Worm (Caenorhabditis elegans): ENCODE measurements around the gene cdc-48.2.

Gene cdc-48.2

ce11 chrII:8129495-8130010 lies 8.7 kb upstream of the cdc-48.2 start, which contains the start of gene ulp-4 (continued):
- TF ChIP-seq ceh-90 (tag; optimal IDR thresholded peaks at IDR 0.05) = no peak
- TF ChIP-seq F16B12.6 (tag; optimal IDR thresholded peaks at IDR 0.05) = no peak
- no peak for TF ChIP-seq elt-2 (tag; optimal IDR thresholded peaks at IDR 0.05)
- TF ChIP-seq ceh-82 (tag; optimal IDR thresholded peaks at IDR 0.05) = no peak
- TF ChIP-seq egl-27 (tag; optimal IDR thresholded peaks at IDR 0.05) = no peak
- no peak for TF ChIP-seq Y116A8C.19 (tag; optimal IDR thresholded peaks at IDR 0.05; ENCODE audit: borderline replicate concordance)
- no peak for TF ChIP-seq hlh-17 (GFP tag; optimal IDR thresholded peaks at IDR 0.05; ENCODE audit: borderline replicate concordance)

DNA sequence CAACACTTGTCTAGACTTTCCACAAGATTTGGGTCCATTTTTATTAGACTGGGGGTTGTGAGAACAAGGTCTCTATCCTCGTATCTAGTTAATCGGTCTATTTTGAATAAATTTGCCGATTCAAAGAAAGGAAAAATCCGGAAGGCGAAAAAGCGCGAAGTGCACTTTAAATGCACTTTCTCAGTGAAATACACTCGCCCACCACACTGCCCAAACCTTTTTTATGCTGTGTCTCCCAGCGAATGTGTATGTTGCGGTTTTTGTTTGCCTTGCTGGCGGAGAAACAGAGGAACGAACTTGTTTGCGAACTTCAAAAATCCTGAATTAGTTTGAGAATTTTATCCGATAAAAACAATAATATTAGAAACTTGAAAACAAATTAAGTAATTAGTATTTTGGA lies 7.5 kb upstream of the cdc-48.2 start:
- peak; percentile 21 for TF ChIP-seq blmp-1 (tag; optimal IDR thresholded peaks at IDR 0.05)
- TF ChIP-seq aly-2 (tag; optimal IDR thresholded peaks at IDR 0.05) = peak; percentile 5
- TF ChIP-seq skn-1 (tag; optimal IDR thresholded peaks at IDR 0.05) = peak; percentile 24
- no peak for TF ChIP-seq nhr-84 (tag; optimal IDR thresholded peaks at IDR 0.05)
- peak; percentile 8 for TF ChIP-seq mep-1 (tag; optimal IDR thresholded peaks at IDR 0.05)
- TF ChIP-seq lin-14 (GFP tag; optimal IDR thresholded peaks at IDR 0.05) = peak; percentile 33
- TF ChIP-seq fos-1 (tag; optimal IDR thresholded peaks at IDR 0.05) = no peak
- no peak for TF ChIP-seq nhr-77 (tag; optimal IDR thresholded peaks at IDR 0.05)

DNA sequence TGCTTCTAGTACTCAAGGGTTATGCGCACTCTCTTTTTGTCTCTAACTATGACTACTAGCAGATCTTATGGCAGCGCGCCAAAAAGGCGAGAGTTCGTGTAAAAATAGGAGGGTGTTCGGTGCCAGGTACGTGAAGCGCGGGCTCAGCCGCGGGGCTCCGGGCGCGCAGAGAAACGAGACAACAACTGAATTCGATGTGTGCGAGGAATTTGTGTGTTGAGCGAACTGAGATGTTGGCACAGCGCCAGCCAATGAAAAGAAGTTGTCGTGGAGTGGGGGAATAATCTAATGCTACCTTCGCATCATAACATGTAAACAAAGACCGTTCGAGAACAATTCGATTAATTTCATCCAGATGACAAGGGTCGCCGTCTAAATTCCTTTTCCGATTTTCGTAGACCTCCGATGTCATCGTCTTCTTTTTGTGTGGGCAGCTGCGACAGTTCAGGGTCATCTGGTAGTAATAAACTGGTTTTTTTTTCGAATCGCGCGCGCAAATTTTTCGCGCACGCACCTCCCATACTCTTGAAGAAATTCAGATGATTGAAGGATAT lies 6.8 kb upstream of the cdc-48.2 start:
- TF ChIP-seq ztf-11 (tag; optimal IDR thresholded peaks at IDR 0.05) (no peak), efl-3 (GFP tag; optimal IDR thresholded peaks at IDR 0.05) (no peak), pax-3 (tag; optimal IDR thresholded peaks at IDR 0.05) (no peak), C16A3.4 (tag; optimal IDR thresholded peaks at IDR 0.05) (no peak), ceh-90 (tag; optimal IDR thresholded peaks at IDR 0.05) (no peak), hlh-17 (GFP tag; optimal IDR thresholded peaks at IDR 0.05; ENCODE audit: borderline replicate concordance) (no peak), ztf-4 (tag; optimal IDR thresholded peaks at IDR 0.05) (peak; percentile 48), rnt-1 (tag; optimal IDR thresholded peaks at IDR 0.05) (no peak), efl-1 (optimal IDR thresholded peaks at IDR 0.05) (peak; percentile 19 to 20), efl-1 (GFP tag; optimal IDR thresholded peaks at IDR 0.05 in 1 of 2) (peak in 1 of 2 experiments; percentile 61), isw-1 (GFP tag; IDR thresholded peaks at IDR 0.05) (no peak), aha-1 (tag; optimal IDR thresholded peaks at IDR 0.05) (no peak), hpl-2 (GFP tag; optimal IDR thresholded peaks at IDR 0.05) (no peak), blmp-1 (tag; optimal IDR thresholded peaks at IDR 0.05) (peak; percentile 82), nhr-19 (GFP tag; conservative IDR thresholded peaks at IDR 0.05) (0 out of 2 replicates have a peak, but pooled peaks have one; percentile 29), sox-4 (tag; optimal IDR thresholded peaks at IDR 0.05) (no peak), unc-98 (GFP tag; IDR thresholded peaks at IDR 0.05) (no peak), tlp-1 (tag; optimal IDR thresholded peaks at IDR 0.05) (no peak), fkh-10 (GFP tag; optimal IDR thresholded peaks at IDR 0.05) (no peak), jun-1 (tag; optimal IDR thresholded peaks at IDR 0.05) (peak; percentile 66), snpc-4 (tag; optimal IDR thresholded peaks at IDR 0.05) (no peak), grh-1 (GFP tag; IDR thresholded peaks at IDR 0.05) (peak; percentile 96), fkh-4 (tag; optimal IDR thresholded peaks at IDR 0.05; ENCODE audit: borderline replicate concordance) (no peak), unc-30 (tag; optimal IDR thresholded peaks at IDR 0.05) (no peak), skn-1 (tag; optimal IDR thresholded peaks at IDR 0.05) (peak; percentile 2), fkh-8 (tag; optimal IDR thresholded peaks at IDR 0.05) (peak; percentile 79), lin-14 (GFP tag; optimal IDR thresholded peaks at IDR 0.05) (peak; percentile 87), Y116A8C.19 (tag; optimal IDR thresholded peaks at IDR 0.05; ENCODE audit: borderline replicate concordance) (no peak), ceh-8 (GFP tag; optimal IDR thresholded peaks at IDR 0.05) (peak; percentile 24), egl-13 (tag; optimal IDR thresholded peaks at IDR 0.05) (peak; percentile 9), unc-62 (GFP tag; optimal IDR thresholded peaks at IDR 0.05) (no peak), dsc-1 (tag; optimal IDR thresholded peaks at IDR 0.05) (no peak), ets-5 (GFP tag; IDR thresholded peaks at IDR 0.05) (no peak), hlh-4 (tag; optimal IDR thresholded peaks at IDR 0.05) (no peak), elt-3 (tag; optimal IDR thresholded peaks at IDR 0.05) (peak in 5 of 6 experiments; percentile 20 to 83 (median 53)), ces-1 (GFP tag; optimal IDR thresholded peaks at IDR 0.05) (no peak), nhr-11 (tag; optimal IDR thresholded peaks at IDR 0.05) (no peak), nhr-84 (tag; optimal IDR thresholded peaks at IDR 0.05) (no peak), lin-15B (tag; optimal IDR thresholded peaks at IDR 0.05) (no peak), irx-1 (tag; optimal IDR thresholded peaks at IDR 0.05) (no peak)

Measured in whole organism, L1 larva.